Fruit fly (Drosophila melanogaster): ENCODE results near the gene CG2061.

dm6 chrX:11124126-11124748, 31.9 kb downstream of the CG2061 start, which contains the start of gene CG11122:
- TF ChIP-seq Snoo (tag; optimal IDR thresholded peaks at IDR 0.05) (no peak), CG9948 (tag; optimal IDR thresholded peaks at IDR 0.05) (no peak), fd96Ca (GFP tag; IDR thresholded peaks at IDR 0.05) (no peak), CG17806 (tag; optimal IDR thresholded peaks at IDR 0.05) (no peak), CG34367 (tag; optimal IDR thresholded peaks at IDR 0.05) (no peak), CG10348 (GFP tag; IDR thresholded peaks at IDR 0.05) (no peak)
